Fruit fly (Drosophila melanogaster): ENCODE results near the gene Pcp.

DNA sequence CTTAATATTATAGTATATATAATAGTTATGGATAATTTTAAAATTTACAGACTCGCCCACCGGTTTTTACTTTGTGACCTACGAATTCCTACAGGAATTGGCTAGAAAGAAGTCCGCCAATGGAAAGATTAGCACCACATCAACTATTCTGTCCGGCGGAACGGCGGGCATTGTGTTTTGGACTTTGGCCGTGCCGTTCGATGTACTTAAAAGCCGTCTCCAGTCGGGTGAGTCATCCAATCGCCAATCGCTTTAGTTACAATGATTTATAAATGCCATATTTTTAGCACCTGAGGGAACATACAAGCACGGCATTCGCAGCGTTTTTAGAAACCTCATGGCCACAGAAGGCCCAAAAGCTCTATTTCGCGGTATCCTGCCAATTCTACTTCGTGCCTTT lies 7.0 kb downstream of the Pcp start:
- TF ChIP-seq OdsH (GFP tag; optimal IDR thresholded peaks at IDR 0.05) = no peak
- no peak for TF ChIP-seq CG6276 (GFP tag; optimal IDR thresholded peaks at IDR 0.05)
- TF ChIP-seq CG6854 (GFP tag; optimal IDR thresholded peaks at IDR 0.05) = peak; percentile 1
- no peak for TF ChIP-seq CG8632 (GFP tag; optimal IDR thresholded peaks at IDR 0.05)
- TF ChIP-seq fd59A (GFP tag; optimal IDR thresholded peaks at IDR 0.05) = no peak
- no peak for TF ChIP-seq CG34406 (GFP tag; optimal IDR thresholded peaks at IDR 0.05)
- no peak for TF ChIP-seq Lpt (GFP tag; optimal IDR thresholded peaks at IDR 0.05)
- TF ChIP-seq dac (GFP tag; optimal IDR thresholded peaks at IDR 0.05) = no peak
- TF ChIP-seq CG8119 (GFP tag; IDR thresholded peaks at IDR 0.05) = no peak
- TF ChIP-seq topi (GFP tag; optimal IDR thresholded peaks at IDR 0.05) = no peak
- TF ChIP-seq fkh (GFP tag; optimal IDR thresholded peaks at IDR 0.05) = no peak
